Fruit fly (Drosophila melanogaster): ENCODE data around the gene CG13654.
A peak's percentile ranks its signal among the peaks of the same experiment; 100 is the strongest.

DNA sequence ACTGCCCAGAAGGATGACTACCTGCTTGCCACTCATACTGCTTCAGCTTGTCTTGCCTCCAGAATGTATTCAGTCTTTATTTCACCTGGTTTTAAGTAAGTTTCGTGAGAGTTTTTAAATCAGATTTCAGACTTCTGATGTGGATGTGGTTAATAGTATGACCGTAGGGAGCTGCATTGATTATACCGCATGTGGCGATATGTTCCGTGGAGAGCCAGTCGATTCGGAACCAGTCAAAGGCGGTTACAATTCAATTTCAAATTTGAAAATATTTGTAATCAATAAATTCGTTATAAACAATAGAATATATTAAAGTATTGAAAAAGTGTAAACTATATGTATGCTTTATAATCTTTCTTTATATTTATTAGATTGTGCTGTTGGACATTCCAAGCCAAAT is 35.7 kb downstream of the CG13654 start, which contains the start of gene Sil1:
- TF ChIP-seq CTCF (optimal IDR thresholded peaks at IDR 0.05) (peak in 1 of 2 experiments; percentile 8), CG8478 (optimal IDR thresholded peaks at IDR 0.05) (no peak)

Data from S2 (cell line).